Fruit fly (Drosophila melanogaster) whole organism, prepupa: ENCODE measurements around the gene CG3764.
A peak's percentile ranks its signal among the peaks of the same experiment; 100 is the strongest.

Source experiments
- CG10631 ChIP-seq: fragments of 200-800 bp; sonication (Bioruptor generic); optimal IDR thresholded peaks from 2 replicates; lab custom pipeline; 2016; ENCODE audit warnings: missing biosample characterization, missing genetic modification characterization
- CG10669 ChIP-seq: fragments of 200-800 bp; sonication (Bioruptor generic); optimal IDR thresholded peaks from 3 replicates; lab custom pipeline; 2018; ENCODE audit warnings: missing biosample characterization, mild to moderate bottlenecking, missing genetic modification characterization, moderate library complexity
- CG11294 ChIP-seq: fragments of 200-800 bp; sonication (Bioruptor generic); IDR thresholded peaks from 2 replicates; pipeline ENCODE4 v1.3.6; 2022; ENCODE audit warnings: missing biosample characterization, missing genetic modification characterization
- CG11762 ChIP-seq: fragments of 200-800 bp; sonication (Bioruptor generic); optimal IDR thresholded peaks from 3 replicates; lab custom pipeline; 2016; ENCODE audit warnings: missing biosample characterization, missing genetic modification characterization; ENCODE audit not compliant: insufficient read depth
- CG11902 ChIP-seq: fragments of 200-800 bp; sonication (Bioruptor generic); optimal IDR thresholded peaks from 3 replicates; lab custom pipeline; 2016; ENCODE audit warnings: missing biosample characterization, missing genetic modification characterization
- CG15336 ChIP-seq: fragments of 200-800 bp; sonication (Bioruptor generic); IDR thresholded peaks from 2 replicates; pipeline ENCODE4 v1.3.6; 2022; ENCODE audit warnings: missing biosample characterization, missing genetic modification characterization
- CG1621 ChIP-seq: fragments of 200-800 bp; sonication (Bioruptor generic); optimal IDR thresholded peaks from 3 replicates; lab custom pipeline; 2018; ENCODE audit warnings: missing biosample characterization, mild to moderate bottlenecking, missing genetic modification characterization
- CG16779 ChIP-seq: fragments of 200-800 bp; sonication (Bioruptor generic); optimal IDR thresholded peaks from 3 replicates; lab custom pipeline; 2017; ENCODE audit warnings: missing biosample characterization, mild to moderate bottlenecking, missing genetic modification characterization
- CG3032 ChIP-seq: fragments of 200-800 bp; optimal IDR thresholded peaks from 2 replicates; lab custom pipeline; 2019; ENCODE audit warnings: missing biosample characterization, mild to moderate bottlenecking, missing genetic modification characterization, moderate library complexity
- CG31627 ChIP-seq: fragments of 200-800 bp; sonication (Bioruptor generic); optimal IDR thresholded peaks from 3 replicates; lab custom pipeline; 2016; ENCODE audit warnings: missing biosample characterization, missing genetic modification characterization
- CG34406 ChIP-seq: fragments of 200-800 bp; sonication (Bioruptor generic); optimal IDR thresholded peaks from 3 replicates; lab custom pipeline; 2016; ENCODE audit warnings: missing biosample characterization, missing genetic modification characterization
- CG3919 ChIP-seq: fragments of 200-800 bp; sonication (Bioruptor generic); optimal IDR thresholded peaks from 3 replicates; lab custom pipeline; 2016; ENCODE audit warnings: missing biosample characterization, missing genetic modification characterization
- CG4318 ChIP-seq: fragments of 200-800 bp; sonication (Bioruptor generic); optimal IDR thresholded peaks from 3 replicates; lab custom pipeline; 2017; ENCODE audit warnings: missing biosample characterization, mild to moderate bottlenecking, missing genetic modification characterization
- CG6163 ChIP-seq: fragments of 200-800 bp; sonication (Bioruptor generic); IDR thresholded peaks from 3 replicates; pipeline ENCODE4 v1.3.6; 2022; ENCODE audit warnings: missing biosample characterization, missing genetic modification characterization
- CG6792 ChIP-seq: fragments of 200-800 bp; sonication (Bioruptor generic); optimal IDR thresholded peaks from 3 replicates; lab custom pipeline; 2016; ENCODE audit warnings: missing biosample characterization, missing genetic modification characterization
- CG6808 ChIP-seq: fragments of 200-800 bp; sonication (Bioruptor generic); optimal IDR thresholded peaks from 3 replicates; lab custom pipeline; 2017; ENCODE audit warnings: missing biosample characterization, missing genetic modification characterization, mild to moderate bottlenecking, moderate library complexity, missing genetic modification reagents
- CG7368 ChIP-seq: fragments of 200-800 bp; sonication (Bioruptor generic); optimal IDR thresholded peaks from 3 replicates; lab custom pipeline; 2016; ENCODE audit warnings: missing biosample characterization, missing genetic modification characterization
- CG8119 ChIP-seq: fragments of 200-800 bp; sonication (Bioruptor generic); IDR thresholded peaks from 3 replicates; pipeline ENCODE4 v1.3.6; 2022; ENCODE audit warnings: missing biosample characterization, missing genetic modification characterization
- CG8319 ChIP-seq: fragments of 200-800 bp; sonication (Bioruptor generic); optimal IDR thresholded peaks from 3 replicates; lab custom pipeline; 2016; ENCODE audit warnings: missing biosample characterization, missing genetic modification characterization
- Eip75B ChIP-seq: fragments of 200-800 bp; sonication (Bioruptor generic); optimal IDR thresholded peaks from 3 replicates; lab custom pipeline; 2016; ENCODE audit warnings: missing biosample characterization, missing genetic modification characterization
- Eip93F ChIP-seq: fragments of 200-800 bp; sonication (Bioruptor generic); optimal IDR thresholded peaks from 2 replicates; lab custom pipeline; 2016; ENCODE audit warnings: missing biosample characterization, mild to moderate bottlenecking, missing genetic modification characterization
- Ets21C ChIP-seq: fragments of 200-800 bp; sonication (Bioruptor generic); optimal IDR thresholded peaks from 3 replicates; lab custom pipeline; 2016; ENCODE audit warnings: missing biosample characterization, missing genetic modification characterization
- Ets96B ChIP-seq: fragments of 200-800 bp; optimal IDR thresholded peaks from 2 replicates; lab custom pipeline; 2019; ENCODE audit warnings: missing biosample characterization, mild to moderate bottlenecking, missing genetic modification characterization, moderate library complexity
- Gug ChIP-seq: fragments of 200-800 bp; sonication (Bioruptor generic); IDR thresholded peaks from 2 replicates; pipeline ENCODE4 v1.3.6; 2022; ENCODE audit warnings: missing biosample characterization, missing genetic modification characterization
- Hr38 ChIP-seq: sonication (Bioruptor generic); optimal IDR thresholded peaks from 2 replicates; lab custom pipeline; 2016; ENCODE audit warnings: missing biosample characterization, missing genetic modification characterization
- Hr4 ChIP-seq: fragments of 200-800 bp; sonication (Bioruptor generic); optimal IDR thresholded peaks from 3 replicates; lab custom pipeline; 2016; ENCODE audit warnings: missing biosample characterization, missing genetic modification characterization
- Lpt ChIP-seq: fragments of 200-800 bp; sonication (Bioruptor generic); optimal IDR thresholded peaks from 3 replicates; lab custom pipeline; 2016; ENCODE audit warnings: missing biosample characterization, missing genetic modification characterization
- OdsH ChIP-seq: fragments of 200-800 bp; sonication (Bioruptor generic); optimal IDR thresholded peaks from 3 replicates; lab custom pipeline; 2016; ENCODE audit warnings: missing biosample characterization, missing genetic modification characterization
- Smox ChIP-seq: fragments of 200-800 bp; sonication (Bioruptor generic); optimal IDR thresholded peaks from 3 replicates; lab custom pipeline; 2016; ENCODE audit warnings: missing biosample characterization, missing genetic modification characterization
- Sox102F ChIP-seq: fragments of 200-800 bp; sonication (Bioruptor generic); optimal IDR thresholded peaks from 2 replicates; lab custom pipeline; 2016; ENCODE audit warnings: missing biosample characterization, mild to moderate bottlenecking, missing genetic modification characterization
- Sox15 ChIP-seq: fragments of 200-800 bp; sonication (Bioruptor generic); optimal IDR thresholded peaks from 3 replicates; lab custom pipeline; 2016; ENCODE audit warnings: missing biosample characterization, missing genetic modification characterization
- achi ChIP-seq: fragments of 200-800 bp; sonication (Bioruptor generic); optimal IDR thresholded peaks from 3 replicates; lab custom pipeline; 2016; ENCODE audit warnings: missing biosample characterization, missing genetic modification characterization
- acj6 ChIP-seq: fragments of 200-800 bp; sonication (Bioruptor generic); optimal IDR thresholded peaks from 3 replicates; lab custom pipeline; 2016; ENCODE audit warnings: missing biosample characterization, missing genetic modification characterization
- cyc ChIP-seq: fragments of 200-800 bp; sonication (Bioruptor generic); optimal IDR thresholded peaks from 3 replicates; lab custom pipeline; 2016; ENCODE audit warnings: missing biosample characterization, missing genetic modification characterization
- dac ChIP-seq: fragments of 200-800 bp; sonication (Bioruptor generic); optimal IDR thresholded peaks from 2 replicates; lab custom pipeline; 2017; ENCODE audit warnings: missing biosample characterization, mild to moderate bottlenecking, missing genetic modification characterization
- dsx ChIP-seq: fragments of 200-800 bp; optimal IDR thresholded peaks from 3 replicates; lab custom pipeline; 2019; ENCODE audit warnings: missing biosample characterization, mild to moderate bottlenecking, missing genetic modification characterization, moderate library complexity; ENCODE audit not compliant: poor library complexity, severe bottlenecking
- eg ChIP-seq: fragments of 200-800 bp; sonication (Bioruptor generic); IDR thresholded peaks from 3 replicates; pipeline ENCODE4 v1.3.6; 2022; ENCODE audit warnings: missing biosample characterization, missing genetic modification characterization
- esn ChIP-seq: fragments of 200-800 bp; sonication (Bioruptor generic); optimal IDR thresholded peaks from 2 replicates; lab custom pipeline; 2016; ENCODE audit warnings: missing biosample characterization, mild to moderate bottlenecking, missing genetic modification characterization, moderate library complexity
- fd85E ChIP-seq: fragments of 200-800 bp; sonication (Bioruptor generic); optimal IDR thresholded peaks from 3 replicates; lab custom pipeline; 2016; ENCODE audit warnings: missing biosample characterization, missing genetic modification characterization
- fkh ChIP-seq: fragments of 200-800 bp; sonication (Bioruptor generic); optimal IDR thresholded peaks from 3 replicates; lab custom pipeline; 2017; ENCODE audit warnings: missing biosample characterization, mild to moderate bottlenecking, missing genetic modification characterization, moderate library complexity
- lz ChIP-seq: fragments of 200-800 bp; sonication (Bioruptor generic); optimal IDR thresholded peaks from 3 replicates; lab custom pipeline; 2016; ENCODE audit warnings: missing biosample characterization, missing genetic modification characterization
- net ChIP-seq: fragments of 200-800 bp; sonication (Bioruptor generic); optimal IDR thresholded peaks from 3 replicates; lab custom pipeline; 2016; ENCODE audit warnings: missing biosample characterization, missing genetic modification characterization
- pdm3 ChIP-seq: fragments of 200-800 bp; sonication (Bioruptor generic); optimal IDR thresholded peaks from 3 replicates; lab custom pipeline; 2016; ENCODE audit warnings: missing biosample characterization, missing genetic modification characterization
- salr ChIP-seq, 2 experiments: fragments of 200-800 bp; sonication (Bioruptor generic); optimal IDR thresholded peaks; 3 replicates each; lab custom pipeline; 2016 to 2018; ENCODE audit warnings: missing biosample characterization in 2 of 2, missing genetic modification characterization in 2 of 2, mild to moderate bottlenecking in 1 of 2
- spab ChIP-seq: fragments of 200-800 bp; sonication (Bioruptor generic); optimal IDR thresholded peaks from 2 replicates; lab custom pipeline; 2017; ENCODE audit warnings: missing biosample characterization, mild to moderate bottlenecking, missing genetic modification characterization, missing genetic modification reagents
- svp ChIP-seq: fragments of 200-800 bp; sonication (Bioruptor generic); peaks from one replicate; lab custom pipeline; 2016; ENCODE audit warnings: missing biosample characterization, missing genetic modification characterization
- topi ChIP-seq: fragments of 200-800 bp; sonication (Bioruptor generic); optimal IDR thresholded peaks from 3 replicates; lab custom pipeline; 2016; ENCODE audit warnings: missing biosample characterization, missing genetic modification characterization

Gene CG3764

DNA sequence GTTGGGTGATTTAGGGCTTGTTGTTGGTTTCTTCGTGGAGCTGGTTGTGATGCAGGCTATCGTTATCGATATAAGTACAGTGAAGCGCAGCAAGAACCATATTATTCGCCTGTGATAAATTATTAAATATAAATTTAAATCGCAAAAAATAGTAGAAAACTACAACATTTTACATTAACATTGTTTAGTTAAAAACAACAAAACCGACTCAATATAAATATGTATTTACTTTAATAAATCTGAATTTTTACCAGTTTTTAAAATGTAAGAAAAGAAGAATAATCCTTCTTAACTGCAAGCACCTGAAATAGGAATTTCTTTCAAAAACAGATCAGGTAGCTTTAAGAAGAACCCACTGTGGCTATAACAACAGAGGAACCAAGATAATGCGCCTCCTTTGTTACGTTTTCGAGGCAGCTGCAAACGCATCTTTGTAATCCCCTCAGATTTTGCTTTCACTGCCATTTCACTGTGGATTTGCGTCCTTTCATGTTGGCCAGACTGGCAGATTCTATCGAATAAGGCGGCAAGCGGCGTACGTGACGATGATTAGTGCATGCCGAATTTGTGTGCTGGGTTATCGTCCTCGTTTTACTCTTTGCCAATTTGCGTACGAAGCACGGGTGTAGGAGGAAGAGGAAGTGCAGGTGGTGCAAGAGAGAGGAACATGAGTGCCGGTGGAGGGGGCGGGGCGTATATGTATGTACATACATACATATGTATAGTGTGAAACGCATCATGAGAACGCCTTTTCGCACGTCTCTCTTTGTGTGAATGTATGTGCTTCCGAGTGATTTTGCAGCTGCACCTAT, 1.7 kb downstream of the CG3764 start (continued):
- TF ChIP-seq acj6 (GFP tag; lab: Kevin White, UChicago) = peak; percentile 38
- no peak for TF ChIP-seq eg (GFP tag; lab: Robert Waterston, UW)
- TF ChIP-seq Ets21C = peak; percentile 21
- TF ChIP-seq CG10669 (GFP tag; lab: Kevin White, UChicago) = no peak
- no peak for TF ChIP-seq Ets96B (tag; lab: Kevin White, UChicago)
- peak in 1 of 2 experiments; percentile 67 for TF ChIP-seq salr (GFP tag; optimal IDR thresholded peaks at IDR 0.05; lab: Kevin White, UChicago)
- no peak for TF ChIP-seq Eip75B (GFP tag; lab: Kevin White, UChicago)
- no peak for TF ChIP-seq CG7368 (GFP tag; lab: Kevin White, UChicago)
- no peak for TF ChIP-seq Eip93F (GFP tag; lab: Kevin White, UChicago)
- peak; percentile 17 for TF ChIP-seq pdm3
- peak; percentile 30 for TF ChIP-seq CG34406 (GFP tag; lab: Kevin White, UChicago)
- peak; percentile 41 for TF ChIP-seq Hr4 (GFP tag; lab: Kevin White, UChicago)
- no peak for TF ChIP-seq CG15336
- TF ChIP-seq CG8319 (GFP tag; lab: Kevin White, UChicago) = peak; percentile 7
- TF ChIP-seq CG3919 (GFP tag; lab: Kevin White, UChicago) = peak; percentile 10
- no peak for TF ChIP-seq Lpt (GFP tag; lab: Kevin White, UChicago)
- TF ChIP-seq fd85E (GFP tag; lab: Kevin White, UChicago) = peak; percentile 17
- TF ChIP-seq OdsH (GFP tag; lab: Kevin White, UChicago) = peak; percentile 43
- TF ChIP-seq Hr38 = no peak
- TF ChIP-seq CG1621 (tag; lab: Kevin White, UChicago) = no peak
- TF ChIP-seq CG11902 (GFP tag; lab: Kevin White, UChicago) = no peak
- no peak for TF ChIP-seq CG8119 (GFP tag; lab: Robert Waterston, UW)
- TF ChIP-seq CG11762 (GFP tag; lab: Kevin White, UChicago) = peak; percentile 21
- no peak for TF ChIP-seq CG11294 (GFP tag; lab: Robert Waterston, UW)
- peak; percentile 28 for TF ChIP-seq topi
- TF ChIP-seq dac = no peak
- peak; percentile 55 for TF ChIP-seq lz (GFP tag; lab: Kevin White, UChicago)
- TF ChIP-seq CG16779 = no peak
- TF ChIP-seq fkh (GFP tag; lab: Kevin White, UChicago) = no peak
- peak; percentile 13 for TF ChIP-seq svp (GFP tag; lab: Kevin White, UChicago)
- peak; percentile 35 for TF ChIP-seq CG3032 (tag; lab: Kevin White, UChicago)
- peak; percentile 29; the same call in 2 of the 3 replicates for TF ChIP-seq CG6163
- TF ChIP-seq CG31627 (GFP tag; lab: Kevin White, UChicago) = peak; percentile 9
- no peak for TF ChIP-seq net (GFP tag; lab: Kevin White, UChicago)
- TF ChIP-seq Smox (GFP tag; lab: Kevin White, UChicago) = peak; percentile 41
- no peak for TF ChIP-seq achi (GFP tag; lab: Kevin White, UChicago)
- peak; percentile 77 for TF ChIP-seq esn
- peak; percentile 34 for TF ChIP-seq Sox102F
- peak; percentile 7 for TF ChIP-seq spab (GFP tag; lab: Kevin White, UChicago)
- TF ChIP-seq, all 60 proteins: peak for 33

DNA sequence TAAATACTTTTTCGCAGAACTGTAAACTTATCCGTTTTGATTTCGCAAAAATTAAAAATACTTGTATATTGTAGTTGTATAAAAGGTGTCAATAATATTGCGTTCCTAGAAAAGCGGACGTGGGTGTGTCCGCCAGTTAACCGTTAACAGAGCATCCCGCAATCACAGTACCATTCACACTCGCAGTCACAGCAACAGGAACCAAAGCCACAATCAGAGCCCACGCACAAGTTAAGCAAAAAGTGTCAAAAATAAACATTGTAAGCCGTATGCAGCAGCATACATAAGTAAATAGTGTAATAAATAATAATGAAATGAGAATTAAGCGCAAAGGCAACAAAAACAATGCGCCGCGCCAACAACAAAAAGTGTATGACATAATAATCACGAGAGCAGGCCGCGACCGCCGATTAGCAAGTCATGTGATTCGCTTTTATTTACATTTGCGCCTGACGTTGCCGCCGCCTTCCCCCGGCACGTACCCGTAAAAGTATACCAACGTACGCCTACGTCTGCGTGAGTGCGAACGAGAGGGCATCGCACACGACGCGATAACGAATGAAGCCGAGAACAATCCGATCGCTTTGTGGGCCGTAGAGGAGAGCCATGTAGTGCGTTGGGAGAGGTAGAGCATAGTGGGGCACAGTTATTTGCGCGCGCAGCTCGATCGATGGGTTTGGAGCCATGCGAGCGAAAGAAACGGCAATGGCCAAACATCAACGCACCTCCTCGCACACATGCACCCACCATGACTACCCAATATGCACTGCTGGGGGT, 2.5 kb downstream of the CG3764 start:
- TF ChIP-seq OdsH (GFP tag; lab: Kevin White, UChicago) (peak; percentile 56), net (GFP tag; lab: Kevin White, UChicago) (no peak), CG11294 (GFP tag; lab: Robert Waterston, UW) (no peak), fkh (GFP tag; lab: Kevin White, UChicago) (peak; percentile 99), salr (GFP tag; optimal IDR thresholded peaks at IDR 0.05; lab: Kevin White, UChicago) (peak in 1 of 2 experiments; percentile 14), CG4318 (GFP tag; lab: Kevin White, UChicago) (no peak), Eip75B (GFP tag; lab: Kevin White, UChicago) (peak; percentile 56), CG8119 (GFP tag; lab: Robert Waterston, UW) (no peak; the same call in 2 of the 3 replicates), dsx (GFP tag; lab: Kevin White, UChicago) (peak; percentile 41), CG6792 (GFP tag; lab: Kevin White, UChicago) (peak; percentile 22), cyc (GFP tag; lab: Kevin White, UChicago) (peak; percentile 15), Sox102F (peak; percentile 6), CG6163 (peak; percentile 35), Lpt (GFP tag; lab: Kevin White, UChicago) (peak; percentile 50), CG1621 (tag; lab: Kevin White, UChicago) (peak; percentile 67), Ets96B (tag; lab: Kevin White, UChicago) (no peak), Sox15 (GFP tag; lab: Kevin White, UChicago) (no peak), CG6808 (GFP tag; lab: Kevin White, UChicago) (no peak), Gug (GFP tag; lab: Robert Waterston, UW) (peak; percentile 46), CG10631 (GFP tag; lab: Kevin White, UChicago) (no peak), CG16779 (peak; percentile 29)
